Worm (Caenorhabditis elegans): ENCODE measurements around the gene pho-4.

Gene pho-4

DNA sequence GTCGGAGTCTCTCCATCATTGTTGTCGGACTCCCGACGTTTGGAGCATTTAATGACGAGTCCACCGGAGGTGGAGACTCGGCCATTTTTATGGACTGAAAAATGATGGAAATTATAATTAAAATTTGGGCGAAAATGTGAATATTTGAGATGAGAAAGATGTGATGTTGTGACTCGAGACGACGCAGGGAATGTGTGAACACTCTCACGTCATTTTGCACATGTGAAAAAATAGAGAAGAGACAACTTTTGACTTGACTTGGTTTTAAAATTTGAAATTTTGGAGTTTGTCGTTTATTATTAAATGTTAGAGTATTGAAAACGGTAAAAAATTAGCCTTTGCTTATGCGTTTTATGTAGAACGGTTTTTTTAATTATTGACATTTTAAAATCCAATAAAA lies 13.0 kb downstream of the pho-4 start, which contains the start of gene dsh-1:
TSS of gene dsh-1 (minus strand) at position 101 of the 400 bp plus-strand sequence.
- TF ChIP-seq ceh-19 (GFP tag; optimal IDR thresholded peaks at IDR 0.05) = no peak
- no peak for TF ChIP-seq ceh-45 (GFP tag; IDR thresholded peaks at IDR 0.05)
- no peak for TF ChIP-seq sox-2 (GFP tag; IDR thresholded peaks at IDR 0.05)
- TF ChIP-seq pag-3 (tag; optimal IDR thresholded peaks at IDR 0.05; ENCODE audit: borderline replicate concordance) = no peak
- TF ChIP-seq fkh-10 (GFP tag; optimal IDR thresholded peaks at IDR 0.05) = no peak
- TF ChIP-seq ceh-2 (tag; optimal IDR thresholded peaks at IDR 0.05) = no peak
- no peak for TF ChIP-seq ceh-31 (tag; optimal IDR thresholded peaks at IDR 0.05)
- TF ChIP-seq nhr-11 (tag; optimal IDR thresholded peaks at IDR 0.05) = no peak
- TF ChIP-seq hlh-6 (tag; optimal IDR thresholded peaks at IDR 0.05) = no peak
- no peak for TF ChIP-seq unc-3 (GFP tag; conservative IDR thresholded peaks at IDR 0.05)
- no peak for TF ChIP-seq unc-3 (tag; optimal IDR thresholded peaks at IDR 0.05)
- TF ChIP-seq dve-1 (tag; optimal IDR thresholded peaks at IDR 0.05) = no peak
- no peak for TF ChIP-seq ceh-22 (tag; optimal IDR thresholded peaks at IDR 0.05)
- TF ChIP-seq unc-86 (tag; optimal IDR thresholded peaks at IDR 0.05) = no peak
- TF ChIP-seq mec-3 (tag; optimal IDR thresholded peaks at IDR 0.05; ENCODE audit: borderline replicate concordance) = no peak
- TF ChIP-seq hlh-30 (tag; optimal IDR thresholded peaks at IDR 0.05; ENCODE audit: insufficient read depth) = no peak
- no peak for TF ChIP-seq nfya-1 (tag; optimal IDR thresholded peaks at IDR 0.05)

DNA sequence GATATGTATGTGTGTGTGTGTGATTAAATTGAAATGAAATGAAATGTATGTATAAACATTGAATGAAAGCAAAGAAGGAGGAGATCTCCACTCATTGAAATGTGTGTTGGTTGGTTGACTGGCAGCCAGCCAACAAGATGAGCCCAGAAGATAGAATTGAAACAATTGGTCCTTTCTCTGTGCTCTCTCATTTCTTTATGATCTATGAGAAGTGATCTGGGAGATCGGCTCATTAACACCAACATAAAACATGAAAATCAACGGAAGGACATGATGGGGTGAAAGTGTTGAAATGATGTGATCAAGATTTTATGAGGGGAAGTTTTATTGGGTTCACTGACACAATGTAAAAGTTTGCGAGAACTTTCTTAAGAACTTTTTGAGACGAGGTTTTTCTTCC lies 15.4 kb downstream of the pho-4 start:
- TF ChIP-seq unc-55 (GFP tag; optimal IDR thresholded peaks at IDR 0.05) (peak; percentile 77), rnt-1 (tag; optimal IDR thresholded peaks at IDR 0.05) (peak; percentile 21), ceh-34 (tag; optimal IDR thresholded peaks at IDR 0.05) (no peak), ztf-16 (tag; optimal IDR thresholded peaks at IDR 0.05) (no peak), nfya-1 (tag; optimal IDR thresholded peaks at IDR 0.05) (peak; percentile 26), nhr-11 (tag; optimal IDR thresholded peaks at IDR 0.05) (no peak), fkh-10 (GFP tag; optimal IDR thresholded peaks at IDR 0.05) (no peak), ets-4 (tag; optimal IDR thresholded peaks at IDR 0.05) (no peak), ceh-18 (tag; optimal IDR thresholded peaks at IDR 0.05) (peak; percentile 0), T23F11.4 (GFP tag; optimal IDR thresholded peaks at IDR 0.05) (no peak), syd-9 (tag; optimal IDR thresholded peaks at IDR 0.05) (no peak), Y22D7AL.16 (tag; optimal IDR thresholded peaks at IDR 0.05) (no peak), hlh-8 (tag; optimal IDR thresholded peaks at IDR 0.05) (no peak)

ce11 chrII:5220648-5221047 lies 17.6 kb downstream of the pho-4 start:
- TF ChIP-seq hlh-8 (tag; optimal IDR thresholded peaks at IDR 0.05) = no peak
- TF ChIP-seq ets-4 (tag; optimal IDR thresholded peaks at IDR 0.05) = no peak
- TF ChIP-seq ref-2 (tag; optimal IDR thresholded peaks at IDR 0.05) = no peak
- no peak for TF ChIP-seq unc-42 (tag; optimal IDR thresholded peaks at IDR 0.05)
- no peak for TF ChIP-seq che-1 (tag; optimal IDR thresholded peaks at IDR 0.05)
- TF ChIP-seq syd-9 (tag; optimal IDR thresholded peaks at IDR 0.05) = no peak
- TF ChIP-seq K09A11.1 (tag; optimal IDR thresholded peaks at IDR 0.05; ENCODE audit: insufficient read depth) = no peak
- TF ChIP-seq sox-2 (GFP tag; IDR thresholded peaks at IDR 0.05) = no peak
- TF ChIP-seq ceh-34 (tag; optimal IDR thresholded peaks at IDR 0.05) = no peak
- TF ChIP-seq dve-1 (tag; optimal IDR thresholded peaks at IDR 0.05) = no peak
- no peak for TF ChIP-seq fkh-6 (tag; optimal IDR thresholded peaks at IDR 0.05)
- TF ChIP-seq ceh-48 (tag; optimal IDR thresholded peaks at IDR 0.05) = no peak
- no peak for TF ChIP-seq ceh-22 (tag; optimal IDR thresholded peaks at IDR 0.05)
- no peak for TF ChIP-seq tbx-7 (tag; optimal IDR thresholded peaks at IDR 0.05)

DNA sequence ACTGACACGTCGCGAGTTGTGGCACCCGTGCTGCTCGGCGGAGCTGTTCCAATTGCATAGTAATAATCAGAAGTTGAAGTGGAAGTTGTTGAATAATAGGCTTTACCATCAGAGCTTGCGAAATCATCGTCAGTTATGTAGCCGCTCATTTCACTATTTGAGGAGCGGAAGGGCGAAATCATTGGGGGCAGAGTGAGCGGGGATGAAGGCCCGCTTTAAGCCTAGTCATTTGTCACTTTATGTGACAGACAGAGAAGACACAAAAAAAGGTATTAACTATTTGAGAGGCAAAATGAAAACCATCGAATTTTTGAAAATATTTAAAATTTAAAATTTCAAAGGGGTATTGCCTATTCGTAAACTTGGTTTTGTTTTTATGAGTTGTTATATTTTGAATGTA lies 19.9 kb downstream of the pho-4 start:
- TF ChIP-seq K09A11.1 (tag; optimal IDR thresholded peaks at IDR 0.05; ENCODE audit: insufficient read depth) = no peak
- no peak for TF ChIP-seq mec-3 (tag; optimal IDR thresholded peaks at IDR 0.05; ENCODE audit: borderline replicate concordance)
- TF ChIP-seq sdc-2 (tag; optimal IDR thresholded peaks at IDR 0.05) = no peak
- no peak for TF ChIP-seq pax-1 (tag; optimal IDR thresholded peaks at IDR 0.05)
- no peak for TF ChIP-seq ceh-9 (tag; optimal IDR thresholded peaks at IDR 0.05)
- no peak for TF ChIP-seq zip-5 (tag; optimal IDR thresholded peaks at IDR 0.05)
- no peak for TF ChIP-seq sox-2 (GFP tag; IDR thresholded peaks at IDR 0.05)
- TF ChIP-seq fax-1 (tag; optimal IDR thresholded peaks at IDR 0.05) = no peak
- TF ChIP-seq elt-4 (tag; optimal IDR thresholded peaks at IDR 0.05) = no peak
- TF ChIP-seq syd-9 (tag; optimal IDR thresholded peaks at IDR 0.05) = no peak
- TF ChIP-seq ref-2 (tag; optimal IDR thresholded peaks at IDR 0.05) = no peak
- no peak for TF ChIP-seq tbx-7 (tag; optimal IDR thresholded peaks at IDR 0.05)
- TF ChIP-seq pag-3 (tag; optimal IDR thresholded peaks at IDR 0.05; ENCODE audit: borderline replicate concordance) = no peak
- no peak for TF ChIP-seq ceh-18 (tag; optimal IDR thresholded peaks at IDR 0.05)
- TF ChIP-seq eyg-1 (tag; optimal IDR thresholded peaks at IDR 0.05) = no peak
- no peak for TF ChIP-seq T23F11.4 (GFP tag; optimal IDR thresholded peaks at IDR 0.05)
- no peak for TF ChIP-seq unc-3 (GFP tag; conservative IDR thresholded peaks at IDR 0.05)
- no peak for TF ChIP-seq unc-3 (tag; optimal IDR thresholded peaks at IDR 0.05)
- no peak for TF ChIP-seq ceh-45 (GFP tag; IDR thresholded peaks at IDR 0.05)
- no peak for TF ChIP-seq ceh-6 (GFP tag; optimal IDR thresholded peaks at IDR 0.05)

All from whole organism, late embryonic.